Worm (Caenorhabditis elegans) whole organism, midembryonic: ENCODE measurements around the gene ZK354.9.
"Not testable (repeated sequence)": the region's sequence is repeated elsewhere in the genome, so short reads cannot be mapped to it uniquely, and the experiment has no call there.

Experiments
- T22C8.4 ChIP-seq: fragments of 200-800 bp; sonication (Bioruptor generic); IDR thresholded peaks from 2 replicates; pipeline ENCODE4 v1.3.6; 2022; ENCODE audit warnings: missing genetic modification characterization, missing compliant biosample characterization
- cog-1 ChIP-seq: sonication (generic microtip); optimal IDR thresholded peaks from 2 replicates; lab custom pipeline; 2016; ENCODE audit warnings: missing genetic modification characterization, missing compliant biosample characterization
- flt-1 ChIP-seq: fragments of 200-800 bp; sonication (Bioruptor generic); IDR thresholded peaks from 2 replicates; pipeline ENCODE4 v1.3.6; 2022; ENCODE audit warnings: missing genetic modification characterization, missing compliant biosample characterization
- klf-2 ChIP-seq: fragments of 200-800 bp; sonication (Bioruptor generic); conservative IDR thresholded peaks from 2 replicates; pipeline ENCODE4 v1.3.6; 2022; ENCODE audit warnings: missing genetic modification reagents, missing genetic modification characterization, missing compliant biosample characterization
- med-1 ChIP-seq: sonication (generic microtip); optimal IDR thresholded peaks from 2 replicates; lab custom pipeline; 2017; ENCODE audit warnings: missing genetic modification characterization, mild to moderate bottlenecking, missing compliant biosample characterization, antibody characterized with exemption, missing genetic modification reagents; ENCODE audit not compliant: insufficient read depth
- ref-1 ChIP-seq: fragments of 200-800 bp; sonication (Bioruptor generic); conservative IDR thresholded peaks from 2 replicates; pipeline ENCODE4 v1.3.6; 2022; ENCODE audit warnings: missing genetic modification reagents, missing genetic modification characterization, missing compliant biosample characterization
- tab-1 ChIP-seq: fragments of 200-800 bp; sonication (Bioruptor generic); IDR thresholded peaks from 2 replicates; pipeline ENCODE4 v1.3.6; 2022; ENCODE audit warnings: missing genetic modification characterization, missing compliant biosample characterization
- ztf-23 ChIP-seq: fragments of 200-800 bp; sonication (Bioruptor generic); IDR thresholded peaks from 2 replicates; pipeline ENCODE4 v1.3.6; 2022; ENCODE audit warnings: missing genetic modification reagents, missing genetic modification characterization, missing compliant biosample characterization
- ztf-29 ChIP-seq: fragments of 200-800 bp; sonication (Bioruptor generic); IDR thresholded peaks from 2 replicates; pipeline ENCODE4 v1.3.6; 2022; ENCODE audit warnings: missing genetic modification reagents, missing genetic modification characterization, missing compliant biosample characterization

The ZK354.9 gene

DNA sequence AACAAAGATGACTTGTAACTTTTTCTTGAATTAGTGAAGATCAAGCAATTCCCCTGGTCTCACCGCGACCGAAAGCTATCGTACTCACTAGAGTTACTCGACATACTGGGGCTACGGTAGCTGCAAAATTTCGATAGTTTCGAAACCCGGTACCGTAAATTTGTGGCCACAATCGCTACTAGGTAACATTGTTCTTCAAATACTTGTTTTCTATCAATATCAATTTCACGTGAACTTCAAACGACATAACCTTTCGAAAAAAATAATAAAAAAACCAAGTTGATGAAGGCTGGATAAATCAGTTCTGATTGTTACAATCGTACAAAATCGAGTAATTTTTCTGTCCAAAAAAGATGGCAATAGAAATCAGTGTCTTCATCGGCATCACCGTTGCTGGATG lies 35.4 kb downstream of the ZK354.9 start, which contains the start of gene F36H12.3:
Gene F36H12.3 (plus strand): TSS at position 301 of the 400 bp plus-strand sequence.
- no peak for TF ChIP-seq med-1
- TF ChIP-seq ref-1 (GFP tag; lab: Robert Waterston, UW) = no peak
- TF ChIP-seq klf-2 (GFP tag; lab: Robert Waterston, UW) = no peak
- no peak for TF ChIP-seq tab-1 (GFP tag; lab: Robert Waterston, UW)
- TF ChIP-seq flt-1 (GFP tag; lab: Robert Waterston, UW) = no peak
- no peak for TF ChIP-seq T22C8.4
- TF ChIP-seq ztf-29 (GFP tag; lab: Robert Waterston, UW) = no peak

DNA sequence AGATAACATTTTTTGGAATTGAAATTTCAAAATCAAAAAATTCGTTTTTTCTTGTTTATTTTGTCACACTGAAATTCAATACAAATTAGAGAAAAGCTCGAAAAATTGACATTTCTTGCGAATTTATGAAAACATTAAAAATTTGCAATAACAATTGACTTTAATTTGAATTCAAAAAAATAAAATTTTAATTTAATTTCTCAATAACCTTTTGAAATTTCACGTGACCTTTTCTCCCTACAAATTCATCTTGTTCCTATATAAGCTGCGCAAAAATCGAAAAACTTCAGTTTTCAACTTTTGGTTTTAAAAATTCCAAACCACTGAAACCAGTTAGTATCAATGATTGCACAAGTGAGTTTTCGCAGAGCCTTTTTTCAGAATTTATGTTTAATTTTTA lies 39.1 kb downstream of the ZK354.9 start, which contains the start of gene F36H12.4:
Gene F36H12.4 (plus strand): TSS at position 301 of the 400 bp plus-strand sequence.
- TF ChIP-seq ref-1 (GFP tag; lab: Robert Waterston, UW) (no peak), T22C8.4 (no peak), flt-1 (GFP tag; lab: Robert Waterston, UW) (no peak), med-1 (no peak), tab-1 (GFP tag; lab: Robert Waterston, UW) (no peak), cog-1 (tag; lab: Kevin White, UChicago) (no peak), ztf-23 (GFP tag; lab: Robert Waterston, UW) (no peak), ztf-29 (GFP tag; lab: Robert Waterston, UW) (no peak), klf-2 (GFP tag; lab: Robert Waterston, UW) (no peak)

DNA sequence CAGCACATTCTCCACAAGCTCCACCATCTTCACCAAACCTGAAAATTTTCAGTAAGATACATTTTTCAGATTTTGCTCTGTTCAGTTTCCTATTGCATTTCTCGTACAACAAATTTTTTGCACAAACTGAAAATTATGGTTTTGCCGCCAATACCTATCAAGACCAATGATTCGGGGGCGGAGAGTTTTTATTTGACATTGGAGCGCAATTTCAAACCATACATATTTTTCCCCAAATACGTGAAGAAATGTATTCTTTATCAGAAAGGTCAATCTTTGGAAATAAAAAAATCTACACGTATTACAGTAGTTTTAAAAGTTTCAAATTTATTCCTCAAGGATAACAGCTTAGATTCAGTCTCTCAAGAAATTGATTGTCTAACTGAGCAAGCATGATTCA lies 41.5 kb downstream of the ZK354.9 start, which contains the start of gene F36H12.5:
Gene F36H12.5 (plus strand): TSS at position 301 of the 400 bp plus-strand sequence.
- TF ChIP-seq ztf-23 (GFP tag; lab: Robert Waterston, UW) = no peak
- no peak for TF ChIP-seq T22C8.4
- TF ChIP-seq tab-1 (GFP tag; lab: Robert Waterston, UW) = no peak
- TF ChIP-seq ref-1 (GFP tag; lab: Robert Waterston, UW) = no peak
- TF ChIP-seq klf-2 (GFP tag; lab: Robert Waterston, UW) = no peak
- no peak for TF ChIP-seq cog-1 (tag; lab: Kevin White, UChicago)
- no peak for TF ChIP-seq ztf-29 (GFP tag; lab: Robert Waterston, UW)
- no peak for TF ChIP-seq flt-1 (GFP tag; lab: Robert Waterston, UW)
- no peak for TF ChIP-seq med-1

DNA sequence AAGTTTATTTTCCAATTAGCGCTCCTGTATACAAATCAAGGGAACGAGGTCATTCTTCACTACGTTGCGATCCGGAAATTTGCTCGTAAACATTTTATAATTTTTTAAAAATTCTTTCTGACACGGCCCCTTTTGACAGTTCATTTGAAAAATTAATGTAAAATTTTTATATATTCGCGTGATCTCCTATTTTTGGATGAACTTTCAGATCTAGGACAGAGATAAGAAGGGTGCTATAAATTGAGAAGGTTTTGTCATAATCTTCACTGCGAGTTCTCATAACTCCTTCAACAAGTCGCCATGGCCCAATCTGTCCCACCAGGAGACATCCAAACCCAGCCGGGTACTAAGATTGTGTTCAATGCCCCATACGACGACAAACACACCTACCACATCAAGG lies 47.7 kb downstream of the ZK354.9 start, which contains the start of gene msp-19:
Gene msp-19 (plus strand): TSS at position 301 of the 400 bp plus-strand sequence.
- not testable (repeated sequence) for TF ChIP-seq tab-1, klf-2, flt-1 (GFP tag; lab: Robert Waterston, UW)

DNA sequence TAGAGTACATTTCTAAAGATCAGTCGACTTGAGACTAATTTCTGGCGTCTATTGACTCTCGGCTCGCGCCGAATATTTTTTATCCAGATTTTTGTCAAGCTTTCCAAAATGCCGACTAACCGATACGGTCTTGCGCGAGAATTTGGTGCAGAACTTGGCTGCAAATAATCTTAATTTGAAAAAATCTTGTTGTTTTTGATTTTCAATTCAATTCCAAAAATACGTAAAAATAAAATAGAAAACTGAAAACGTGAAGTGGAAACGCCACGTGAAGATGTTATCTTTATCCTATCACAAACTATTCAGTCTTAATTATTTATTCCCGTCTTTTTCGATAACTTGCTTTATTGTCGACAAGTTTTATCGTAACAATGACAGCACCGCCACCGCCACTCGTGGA lies 49.6 kb downstream of the ZK354.9 start, which contains the start of gene ttbk-2.1:
Gene ttbk-2.1 (plus strand): TSS at position 301 of the 400 bp plus-strand sequence.
- TF ChIP-seq T22C8.4; flt-1 (GFP tag; lab: Robert Waterston, UW); ztf-23 (GFP tag; lab: Robert Waterston, UW): not testable (repeated sequence)

DNA sequence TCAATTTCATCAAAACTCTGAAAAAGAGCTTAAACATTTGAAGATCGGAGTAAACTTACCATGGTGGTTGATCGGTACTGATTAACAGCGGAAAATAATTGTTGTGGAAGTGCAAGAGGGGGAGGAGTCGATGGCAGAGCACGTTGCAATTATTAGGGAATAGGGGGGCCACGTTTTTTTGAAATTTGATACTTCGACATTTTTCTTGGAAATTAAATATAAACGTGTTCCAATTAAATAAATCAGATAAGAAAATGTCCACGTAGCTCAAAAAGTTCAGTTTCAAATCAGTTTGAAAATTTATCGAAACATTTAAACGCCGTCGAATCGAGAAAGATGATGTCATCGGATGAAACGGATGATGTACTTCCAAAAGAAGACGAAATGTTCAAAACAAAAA lies 51.2 kb downstream of the ZK354.9 start, which contains the start of gene F36H12.9:
Gene F36H12.9 (plus strand): TSS at position 301 of the 400 bp plus-strand sequence.
- TF ChIP-seq tab-1 (GFP tag; lab: Robert Waterston, UW); cog-1 (tag; lab: Kevin White, UChicago); klf-2 (GFP tag; lab: Robert Waterston, UW): not testable (repeated sequence)
